Fruit fly (Drosophila melanogaster): Measurements from ENCODE around the gene CG13891.

The CG13891 gene

dm6 chr3L:445746-446534 is 12.2 kb upstream of the CG13891 start (continued):
- TF ChIP-seq net (GFP tag; optimal IDR thresholded peaks at IDR 0.05) (no peak), CG10669 (GFP tag; optimal IDR thresholded peaks at IDR 0.05) (no peak), CG32006 (GFP tag; optimal IDR thresholded peaks at IDR 0.05) (peak; percentile 1), CG9139 (GFP tag; optimal IDR thresholded peaks at IDR 0.05) (no peak), vri (GFP tag; optimal IDR thresholded peaks at IDR 0.05) (peak; percentile 11)

DNA sequence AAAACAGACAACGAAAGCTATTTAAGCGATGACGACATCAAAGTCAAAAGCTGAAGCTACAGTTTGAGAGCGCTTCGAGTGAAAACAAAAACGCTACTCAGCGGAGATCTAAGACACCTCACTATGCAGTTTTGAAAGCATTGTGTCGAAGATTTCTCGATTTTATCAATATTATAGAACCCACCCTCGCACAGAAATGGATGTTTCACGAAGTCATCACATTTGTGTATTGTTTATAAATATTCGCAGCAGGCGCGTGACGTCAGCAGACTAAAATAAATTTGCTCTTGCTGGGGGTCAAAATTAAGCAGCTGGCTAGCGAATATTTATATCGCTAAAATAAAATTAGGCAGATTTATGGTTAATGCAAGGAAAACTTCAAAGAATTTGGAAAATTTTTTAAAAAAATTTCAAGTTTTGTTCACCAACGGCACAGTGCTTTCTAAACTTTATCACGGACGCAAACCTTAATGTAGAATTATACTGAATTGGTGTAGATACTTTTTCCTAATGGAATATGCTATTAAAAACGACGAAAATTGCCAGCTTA is 8.0 kb upstream of the CG13891 start:
- TF ChIP-seq svp (GFP tag) = peak; percentile 64
- TF ChIP-seq dac (GFP tag; optimal IDR thresholded peaks at IDR 0.05) = no peak

- TF ChIP-seq Lpt (GFP tag; optimal IDR thresholded peaks at IDR 0.05) = no peak
- TF ChIP-seq Eip93F (GFP tag; optimal IDR thresholded peaks at IDR 0.05) = no peak
- TF ChIP-seq CG3919 (GFP tag; optimal IDR thresholded peaks at IDR 0.05) = peak; percentile 75
- TF ChIP-seq acj6 (GFP tag; optimal IDR thresholded peaks at IDR 0.05) = peak; percentile 60
- TF ChIP-seq CG10669 (GFP tag; optimal IDR thresholded peaks at IDR 0.05) = peak; percentile 29
- TF ChIP-seq Hr4 (GFP tag; optimal IDR thresholded peaks at IDR 0.05) = peak; percentile 15
- TF ChIP-seq CG31627 (GFP tag; optimal IDR thresholded peaks at IDR 0.05) = peak; percentile 42
- TF ChIP-seq CG6808 (GFP tag; optimal IDR thresholded peaks at IDR 0.05) = peak; percentile 46
- TF ChIP-seq CG1621 (tag; optimal IDR thresholded peaks at IDR 0.05) = peak; percentile 9
- TF ChIP-seq Sox14 (GFP tag; optimal IDR thresholded peaks at IDR 0.05) = peak; percentile 20
- TF ChIP-seq CG8632 (GFP tag; optimal IDR thresholded peaks at IDR 0.05) = peak; percentile 47
- peak; percentile 65 for TF ChIP-seq net (GFP tag; optimal IDR thresholded peaks at IDR 0.05)
- peak; percentile 43 for TF ChIP-seq vri (GFP tag; optimal IDR thresholded peaks at IDR 0.05)
- TF ChIP-seq Blimp-1 (GFP tag; optimal IDR thresholded peaks at IDR 0.05) = peak; percentile 4
- peak; percentile 70 for TF ChIP-seq lz (GFP tag; optimal IDR thresholded peaks at IDR 0.05)
- peak; percentile 53 for TF ChIP-seq Eip75B (GFP tag; optimal IDR thresholded peaks at IDR 0.05)
- peak; percentile 67 for TF ChIP-seq CG6854 (GFP tag; optimal IDR thresholded peaks at IDR 0.05)
- peak; percentile 49 for TF ChIP-seq CG10631 (GFP tag; optimal IDR thresholded peaks at IDR 0.05)
- TF ChIP-seq CG4318 (GFP tag; optimal IDR thresholded peaks at IDR 0.05) = no peak
- TF ChIP-seq CG3032 (tag; optimal IDR thresholded peaks at IDR 0.05) = peak; percentile 48
- no peak for TF ChIP-seq Hr38 (GFP tag; optimal IDR thresholded peaks at IDR 0.05)
- TF ChIP-seq dac (GFP tag; optimal IDR thresholded peaks at IDR 0.05) = peak; percentile 8
- peak; percentile 29 for TF ChIP-seq CG9139 (GFP tag; optimal IDR thresholded peaks at IDR 0.05)
- peak; percentile 58 for TF ChIP-seq cyc (GFP tag; optimal IDR thresholded peaks at IDR 0.05)
- TF ChIP-seq pdm3 (GFP tag; optimal IDR thresholded peaks at IDR 0.05) = peak; percentile 57
- peak; percentile 25 for TF ChIP-seq CG6276 (GFP tag; optimal IDR thresholded peaks at IDR 0.05)
- TF ChIP-seq fkh (GFP tag; optimal IDR thresholded peaks at IDR 0.05) = peak; percentile 53
- peak; percentile 63; the same call in 2 of the 3 replicates for TF ChIP-seq CG8119 (GFP tag; IDR thresholded peaks at IDR 0.05)
- peak; percentile 48 for TF ChIP-seq CG34406 (GFP tag; optimal IDR thresholded peaks at IDR 0.05)
- peak; percentile 52 for TF ChIP-seq Ets96B (tag; optimal IDR thresholded peaks at IDR 0.05)
- TF ChIP-seq CG15336 (GFP tag; IDR thresholded peaks at IDR 0.05) = peak; percentile 65
- peak; percentile 58 for TF ChIP-seq OdsH (GFP tag; optimal IDR thresholded peaks at IDR 0.05)
- peak; percentile 32 for TF ChIP-seq CG7368 (GFP tag; optimal IDR thresholded peaks at IDR 0.05)
- TF ChIP-seq spab (GFP tag; optimal IDR thresholded peaks at IDR 0.05) = peak; percentile 50
- peak in 1 of 2 experiments; percentile 30 for TF ChIP-seq salr (GFP tag; optimal IDR thresholded peaks at IDR 0.05)
- peak; percentile 53 for TF ChIP-seq Ets21C (GFP tag; optimal IDR thresholded peaks at IDR 0.05)
- peak; percentile 79 for TF ChIP-seq eg (GFP tag; IDR thresholded peaks at IDR 0.05)
- TF ChIP-seq CG16779 (tag; optimal IDR thresholded peaks at IDR 0.05) = peak; percentile 38
- TF ChIP-seq Gug (GFP tag; IDR thresholded peaks at IDR 0.05) = peak; percentile 71
- peak; percentile 93 for TF ChIP-seq svp (GFP tag)
- peak; percentile 77 for TF ChIP-seq esn (GFP tag; optimal IDR thresholded peaks at IDR 0.05)
- TF ChIP-seq fd85E (GFP tag; optimal IDR thresholded peaks at IDR 0.05) = peak; percentile 20
- peak; percentile 68 to 91 for TF ChIP-seq ss (GFP tag; optimal IDR thresholded peaks at IDR 0.05)
Measured at dm6 chr3L:441035-441604, 7.4 kb upstream of the CG13891 start.
